Worm (Caenorhabditis elegans) whole organism, young adult: ENCODE results near the gene srab-24.

Experiments
- ceh-91 ChIP-seq: fragments of 200-800 bp; sonication (Bioruptor generic); IDR thresholded peaks from 2 replicates; pipeline ENCODE4 v1.3.6; 2022; ENCODE audit warnings: missing genetic modification reagents, missing genetic modification characterization, missing compliant biosample characterization
- hrde-1 ChIP-seq: sonication (generic microtip); optimal IDR thresholded peaks from 2 replicates; lab custom pipeline; 2016; ENCODE audit warnings: missing genetic modification characterization, mild to moderate bottlenecking, missing compliant biosample characterization, moderate library complexity, missing genotype, missing genetic modification reagents, borderline replicate concordance
- hsf-1 ChIP-seq: fragments of 200-800 bp; sonication (Bioruptor generic); IDR thresholded peaks from 2 replicates; pipeline ENCODE4 v1.3.6; 2022; ENCODE audit warnings: missing genetic modification reagents, missing genetic modification characterization, missing compliant biosample characterization
- mes-4 ChIP-seq: sonication (generic microtip); optimal IDR thresholded peaks from 2 replicates; lab custom pipeline; 2016; ENCODE audit warnings: missing genotype, missing genetic modification characterization, missing compliant biosample characterization
- pbrm-1 ChIP-seq: fragments of 200-800 bp; sonication (Bioruptor generic); IDR thresholded peaks from 2 replicates; pipeline ENCODE4 v1.3.6; 2022; ENCODE audit warnings: missing genetic modification reagents, missing genetic modification characterization, missing compliant biosample characterization
- pha-4 ChIP-seq: fragments of 150-350 bp; sonication (generic microtip); optimal IDR thresholded peaks from 2 replicates; lab custom pipeline; 2014; ENCODE audit warnings: missing biosample characterization, missing genetic modification reagents, missing genetic modification characterization
- rcor-1 ChIP-seq: fragments of 200-800 bp; sonication (Bioruptor generic); IDR thresholded peaks from 2 replicates; pipeline ENCODE4 v1.3.6; 2022; ENCODE audit warnings: missing genetic modification reagents, missing genetic modification characterization, missing compliant biosample characterization
- repo-1 ChIP-seq: sonication (generic microtip); optimal IDR thresholded peaks from 2 replicates; lab custom pipeline; 2017; ENCODE audit warnings: mild to moderate bottlenecking, missing genetic modification characterization, missing compliant biosample characterization
- unc-62 ChIP-seq: fragments of 150-350 bp; optimal IDR thresholded peaks from 2 replicates; lab custom pipeline; 2014; ENCODE audit warnings: missing biosample characterization, missing genetic modification reagents, missing genetic modification characterization
- ztf-18 ChIP-seq: sonication (generic microtip); optimal IDR thresholded peaks from 2 replicates; lab custom pipeline; 2016; ENCODE audit warnings: missing genotype, mild to moderate bottlenecking, missing genetic modification characterization, missing compliant biosample characterization

- TF ChIP-seq hsf-1 (no peak), pha-4 (tag; lab: Kevin White, UChicago) (no peak), pbrm-1 (no peak), hrde-1 (tag; lab: Kevin White, UChicago) (no peak), rcor-1 (GFP tag; lab: Robert Waterston, UW) (no peak), repo-1 (no peak), mes-4 (tag; lab: Kevin White, UChicago) (no peak), unc-62 (GFP tag; lab: Kevin White, UChicago) (no peak), ceh-91 (no peak), ztf-18 (tag; lab: Kevin White, UChicago) (no peak)
Observed at ce11 chrIV:14250113-14250512, at the start of gene srab-24.
